Fruit fly (Drosophila melanogaster): ENCODE results near the gene grass.
A peak's percentile ranks its signal among the peaks of the same experiment; 100 is the strongest.

Gene grass

dm6 chr3R:27197581-27197980 lies 39.8 kb downstream of the grass start (continued):
- peak; percentile 40 for TF ChIP-seq CG10669 (GFP tag; optimal IDR thresholded peaks at IDR 0.05)
- peak; percentile 35 for TF ChIP-seq OdsH (GFP tag; optimal IDR thresholded peaks at IDR 0.05)
- TF ChIP-seq CG9139 (GFP tag; optimal IDR thresholded peaks at IDR 0.05) = peak; percentile 6
- peak; percentile 4 for TF ChIP-seq Sox14 (GFP tag; optimal IDR thresholded peaks at IDR 0.05)
- peak; percentile 6 for TF ChIP-seq Hr39 (GFP tag; optimal IDR thresholded peaks at IDR 0.05)
- TF ChIP-seq fd85E (GFP tag; optimal IDR thresholded peaks at IDR 0.05) = no peak
- TF ChIP-seq CG31627 (GFP tag; optimal IDR thresholded peaks at IDR 0.05) = no peak
- no peak for TF ChIP-seq CG6792 (GFP tag; optimal IDR thresholded peaks at IDR 0.05)
- TF ChIP-seq CG11294 (GFP tag; IDR thresholded peaks at IDR 0.05) = no peak
- TF ChIP-seq Gug (GFP tag; IDR thresholded peaks at IDR 0.05) = no peak
- TF ChIP-seq fkh (GFP tag; optimal IDR thresholded peaks at IDR 0.05) = no peak
- no peak for TF ChIP-seq CG16779 (tag; optimal IDR thresholded peaks at IDR 0.05)
- TF ChIP-seq CG8319 (GFP tag; optimal IDR thresholded peaks at IDR 0.05) = no peak
- peak; percentile 11 for TF ChIP-seq CG1621 (tag; optimal IDR thresholded peaks at IDR 0.05)
- peak; percentile 38 for TF ChIP-seq dsx (GFP tag; optimal IDR thresholded peaks at IDR 0.05; ENCODE audit: poor library complexity, severe bottlenecking)
- no peak for TF ChIP-seq CG4318 (GFP tag; optimal IDR thresholded peaks at IDR 0.05)
- TF ChIP-seq acj6 (GFP tag; optimal IDR thresholded peaks at IDR 0.05) = peak; percentile 44
- TF ChIP-seq net (GFP tag; optimal IDR thresholded peaks at IDR 0.05) = no peak
- peak; percentile 24 for TF ChIP-seq pdm3 (GFP tag; optimal IDR thresholded peaks at IDR 0.05)
- peak; percentile 15 for TF ChIP-seq lz (GFP tag; optimal IDR thresholded peaks at IDR 0.05)
- no peak for TF ChIP-seq Blimp-1 (GFP tag; optimal IDR thresholded peaks at IDR 0.05)
- peak; percentile 88 for TF ChIP-seq Eip78C (GFP tag)
- TF ChIP-seq Smox (GFP tag; optimal IDR thresholded peaks at IDR 0.05) = peak; percentile 10
- peak; percentile 14 for TF ChIP-seq CG34406 (GFP tag; optimal IDR thresholded peaks at IDR 0.05)
- TF ChIP-seq achi (GFP tag; optimal IDR thresholded peaks at IDR 0.05) = peak; percentile 46
- TF ChIP-seq CG6163 (GFP tag; IDR thresholded peaks at IDR 0.05) = 0 out of 3 replicates have a peak, but pooled peaks have one; percentile 21
- peak; percentile 40 for TF ChIP-seq spab (GFP tag; optimal IDR thresholded peaks at IDR 0.05)
- TF ChIP-seq svp (GFP tag) = peak; percentile 73
- TF ChIP-seq CG15336 (GFP tag; IDR thresholded peaks at IDR 0.05) = no peak
- TF ChIP-seq Sox102F (GFP tag; optimal IDR thresholded peaks at IDR 0.05) = no peak
- TF ChIP-seq CG8632 (GFP tag; optimal IDR thresholded peaks at IDR 0.05) = no peak

DNA sequence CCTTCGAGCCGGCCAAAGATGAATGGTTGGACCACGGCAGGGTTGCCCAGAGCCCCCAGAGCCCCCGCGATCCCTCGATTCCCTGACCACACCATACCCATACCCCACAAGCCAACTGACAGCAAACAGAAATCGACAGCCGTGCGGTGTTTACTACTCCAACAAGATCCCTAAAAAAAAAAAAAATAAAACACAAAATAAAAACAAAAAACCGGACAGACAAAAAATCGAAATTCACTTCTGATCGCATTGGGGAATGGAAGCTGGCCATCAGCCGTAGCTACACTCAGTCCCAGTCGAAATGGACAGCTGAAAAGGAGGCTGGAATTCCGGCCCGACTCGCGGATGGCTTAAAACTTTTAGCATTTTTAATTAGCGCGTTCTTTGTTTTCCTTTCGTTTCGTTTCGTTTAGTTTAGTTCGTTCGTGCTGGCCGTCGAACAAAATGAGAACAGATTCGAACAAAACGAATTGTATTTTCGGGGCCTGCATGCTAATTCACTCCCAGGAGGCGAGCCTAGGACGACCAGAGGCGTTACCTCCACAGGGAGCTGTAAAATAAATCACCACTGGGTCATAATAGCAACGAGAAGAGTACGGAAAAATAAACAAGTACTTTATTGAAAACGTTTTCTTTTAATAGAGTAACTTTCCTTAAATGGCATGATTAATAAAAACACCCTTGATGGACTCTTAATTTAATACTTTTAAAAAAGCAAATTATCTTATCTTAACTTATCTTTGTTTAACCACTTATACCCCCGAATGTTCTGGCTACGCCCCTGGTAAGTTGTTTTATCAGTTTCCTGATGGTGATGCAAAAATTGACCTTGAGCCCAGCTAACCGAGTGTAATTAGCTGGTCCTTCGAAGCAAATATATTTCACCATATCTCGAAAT lies 41.4 kb downstream of the grass start:
- TF ChIP-seq Ets21C (GFP tag; optimal IDR thresholded peaks at IDR 0.05) (no peak), eg (GFP tag; IDR thresholded peaks at IDR 0.05) (no peak), acj6 (GFP tag; optimal IDR thresholded peaks at IDR 0.05) (peak; percentile 53), achi (GFP tag; optimal IDR thresholded peaks at IDR 0.05) (peak; percentile 25), CG11294 (GFP tag; IDR thresholded peaks at IDR 0.05) (no peak), Sox15 (GFP tag; optimal IDR thresholded peaks at IDR 0.05) (peak; percentile 47), CG9139 (GFP tag; optimal IDR thresholded peaks at IDR 0.05) (no peak), dac (GFP tag; optimal IDR thresholded peaks at IDR 0.05) (no peak), CG3032 (tag; optimal IDR thresholded peaks at IDR 0.05) (peak; percentile 76), CG10631 (GFP tag; optimal IDR thresholded peaks at IDR 0.05) (peak; percentile 28), topi (GFP tag; optimal IDR thresholded peaks at IDR 0.05) (peak; percentile 9), ss (GFP tag; optimal IDR thresholded peaks at IDR 0.05) (peak; percentile 58 to 59), Eip93F (GFP tag; optimal IDR thresholded peaks at IDR 0.05) (no peak), CG32006 (GFP tag; optimal IDR thresholded peaks at IDR 0.05) (no peak), CG6792 (GFP tag; optimal IDR thresholded peaks at IDR 0.05) (peak; percentile 27), CG6808 (GFP tag; optimal IDR thresholded peaks at IDR 0.05) (peak; percentile 49), Gug (GFP tag; IDR thresholded peaks at IDR 0.05) (no peak), CG31627 (GFP tag; optimal IDR thresholded peaks at IDR 0.05) (peak; percentile 33), Eip78C (GFP tag) (peak; percentile 89), CG8319 (GFP tag; optimal IDR thresholded peaks at IDR 0.05) (peak; percentile 40), esn (GFP tag; optimal IDR thresholded peaks at IDR 0.05) (peak; percentile 42), CG11762 (GFP tag; optimal IDR thresholded peaks at IDR 0.05; ENCODE audit: insufficient read depth) (peak; percentile 48), CG8632 (GFP tag; optimal IDR thresholded peaks at IDR 0.05) (peak; percentile 39), CG7368 (GFP tag; optimal IDR thresholded peaks at IDR 0.05) (peak; percentile 24), spab (GFP tag; optimal IDR thresholded peaks at IDR 0.05) (peak; percentile 39), CG34406 (GFP tag; optimal IDR thresholded peaks at IDR 0.05) (peak; percentile 22), CG1621 (tag; optimal IDR thresholded peaks at IDR 0.05) (no peak), Sox102F (GFP tag; optimal IDR thresholded peaks at IDR 0.05) (peak; percentile 13), CG10669 (GFP tag; optimal IDR thresholded peaks at IDR 0.05) (peak; percentile 67), CG3919 (GFP tag; optimal IDR thresholded peaks at IDR 0.05) (peak; percentile 52), Blimp-1 (GFP tag; optimal IDR thresholded peaks at IDR 0.05) (no peak)
